Fruit fly (Drosophila melanogaster) whole organism, embryonic: ENCODE data around the gene Ctns.
A peak's percentile ranks its signal among the peaks of the same experiment; 100 is the strongest.

Experiments
- Awh ChIP-seq: fragments of 200-800 bp; sonication (Bioruptor generic); IDR thresholded peaks from 2 replicates; pipeline ENCODE4, ENCODE4 v1.3.6; 2022; ENCODE audit warnings: missing biosample characterization, missing genetic modification characterization
- CG10274 ChIP-seq: fragments of 200-800 bp; sonication (Bioruptor generic); optimal IDR thresholded peaks from 3 replicates; lab custom pipeline; 2017; ENCODE audit warnings: missing biosample characterization, mild to moderate bottlenecking, missing genetic modification characterization
- CG12104 ChIP-seq: fragments of 200-800 bp; sonication (Bioruptor generic); optimal IDR thresholded peaks from 3 replicates; lab custom pipeline; 2016; ENCODE audit warnings: missing biosample characterization, missing genetic modification characterization
- CG12299 ChIP-seq: fragments of 200-800 bp; sonication (Bioruptor generic); optimal IDR thresholded peaks from 2 replicates; lab custom pipeline; 2018; ENCODE audit warnings: missing biosample characterization, mild to moderate bottlenecking, missing genetic modification characterization
- CG13296 ChIP-seq: fragments of 200-800 bp; sonication (Bioruptor generic); optimal IDR thresholded peaks from 3 replicates; lab custom pipeline; 2018; ENCODE audit warnings: missing biosample characterization, mild to moderate bottlenecking, missing genetic modification characterization
- CG16813 ChIP-seq: fragments of 200-800 bp; sonication (Bioruptor generic); IDR thresholded peaks from 3 replicates; pipeline ENCODE4 v1.3.6; 2022; ENCODE audit warnings: missing biosample characterization, missing genetic modification characterization; ENCODE audit not compliant: partially characterized antibody
- CG17385 ChIP-seq: fragments of 200-800 bp; sonication (Bioruptor generic); optimal IDR thresholded peaks from 3 replicates; lab custom pipeline; 2018; ENCODE audit warnings: missing biosample characterization, mild to moderate bottlenecking, missing genetic modification characterization
- CG2199 ChIP-seq: fragments of 200-800 bp; sonication (Bioruptor generic); IDR thresholded peaks from 3 replicates; pipeline ENCODE4 v1.3.6; 2022; ENCODE audit warnings: missing biosample characterization, missing genetic modification characterization
- CG30020 ChIP-seq: fragments of 200-800 bp; optimal IDR thresholded peaks from 2 replicates; lab custom pipeline; 2019; ENCODE audit warnings: missing biosample characterization, mild to moderate bottlenecking, missing genetic modification characterization, moderate library complexity
- CG32532 ChIP-seq: fragments of 200-800 bp; sonication (Bioruptor generic); IDR thresholded peaks from 2 replicates; pipeline ENCODE4 v1.3.6; 2022; ENCODE audit warnings: missing biosample characterization, missing genetic modification characterization
- CG3847 ChIP-seq: fragments of 200-800 bp; sonication (Bioruptor generic); IDR thresholded peaks from 2 replicates; pipeline ENCODE4 v1.3.6; 2022; ENCODE audit warnings: missing biosample characterization, missing genetic modification characterization
- CG4328 ChIP-seq: fragments of 200-800 bp; sonication (Bioruptor generic); optimal IDR thresholded peaks from 3 replicates; lab custom pipeline; 2017; ENCODE audit warnings: missing biosample characterization, missing genetic modification reagents, missing genetic modification characterization
- CG4730 ChIP-seq: fragments of 200-800 bp; sonication (Bioruptor generic); IDR thresholded peaks from 2 replicates; pipeline ENCODE4 v1.3.6; 2022; ENCODE audit warnings: missing biosample characterization, missing genetic modification characterization
- CG7928 ChIP-seq: fragments of 200-800 bp; sonication (Bioruptor generic); optimal IDR thresholded peaks from 2 replicates; lab custom pipeline; 2017; ENCODE audit warnings: missing biosample characterization, mild to moderate bottlenecking, missing genetic modification characterization
- CG8359 ChIP-seq: fragments of 200-800 bp; sonication (Bioruptor generic); optimal IDR thresholded peaks from 2 replicates; lab custom pipeline; 2017; ENCODE audit warnings: missing biosample characterization, mild to moderate bottlenecking, missing genetic modification characterization, borderline replicate concordance
- CG8478 ChIP-seq: fragments of >200 bp; optimal IDR thresholded peaks from 2 replicates; lab custom pipeline; 2018
- CG9727 ChIP-seq: fragments of 200-800 bp; sonication (Bioruptor generic); optimal IDR thresholded peaks from 3 replicates; lab custom pipeline; 2017; ENCODE audit warnings: missing biosample characterization, mild to moderate bottlenecking, missing genetic modification characterization
- CG9932 ChIP-seq: fragments of 200-800 bp; sonication (Bioruptor generic); IDR thresholded peaks from 2 replicates; pipeline ENCODE4 v1.3.6; 2022; ENCODE audit warnings: missing biosample characterization, missing genetic modification characterization
- D19B ChIP-seq: fragments of 200-800 bp; sonication (Bioruptor generic); optimal IDR thresholded peaks from 2 replicates; lab custom pipeline; 2017; ENCODE audit warnings: missing biosample characterization, mild to moderate bottlenecking, missing genetic modification characterization
- Dip2 ChIP-seq: fragments of 200-800 bp; sonication (Bioruptor generic); IDR thresholded peaks from 2 replicates; pipeline ENCODE4 v1.3.6; 2022; ENCODE audit warnings: missing biosample characterization, missing genetic modification characterization
- Eip74EF ChIP-seq, 2 experiments: fragments of 200-800 bp in 1 of 2; fragments of >200 bp in 1 of 2; sonication (Bioruptor generic) in 1 of 2; optimal IDR thresholded peaks; 2 replicates each; lab custom pipeline; 2017 to 2019; ENCODE audit warnings: missing biosample characterization in 2 of 2, missing genetic modification characterization in 2 of 2, mild to moderate bottlenecking in 1 of 2, moderate library complexity in 1 of 2
- HLH54F ChIP-seq: fragments of 200-800 bp; sonication (Bioruptor generic); optimal IDR thresholded peaks from 3 replicates; lab custom pipeline; 2016; ENCODE audit warnings: missing biosample characterization, missing genetic modification characterization
- Hey ChIP-seq: fragments of 200-800 bp; sonication (Bioruptor generic); optimal IDR thresholded peaks from 3 replicates; lab custom pipeline; 2018; ENCODE audit warnings: missing biosample characterization, mild to moderate bottlenecking, missing genetic modification characterization
- Lpt ChIP-seq: fragments of >200 bp; optimal IDR thresholded peaks from 2 replicates; lab custom pipeline; 2018; ENCODE audit warnings: missing biosample characterization, missing genetic modification characterization
- MBD-R2 ChIP-seq: fragments of 200-800 bp; sonication (Bioruptor generic); IDR thresholded peaks from 2 replicates; pipeline ENCODE4 v1.3.6; 2022; ENCODE audit warnings: missing biosample characterization, missing genetic modification characterization
- MESR4 ChIP-seq: fragments of 200-800 bp; sonication (Bioruptor generic); optimal IDR thresholded peaks from 2 replicates; lab custom pipeline; 2018; ENCODE audit warnings: missing biosample characterization, mild to moderate bottlenecking, missing genetic modification characterization, moderate library complexity
- Med ChIP-seq: fragments of 200-800 bp; sonication (Bioruptor generic); peaks from one replicate; lab custom pipeline; 2016; ENCODE audit warnings: missing biosample characterization, missing genetic modification characterization, mild to moderate bottlenecking, inconsistent platforms, moderate library complexity
- NK7.1 ChIP-seq: fragments of 200-800 bp; sonication (Bioruptor generic); optimal IDR thresholded peaks from 3 replicates; lab custom pipeline; 2016; ENCODE audit warnings: missing biosample characterization, missing genetic modification characterization
- Ssrp ChIP-seq: fragments of 200-800 bp; sonication (Bioruptor generic); optimal IDR thresholded peaks from 2 replicates; lab custom pipeline; 2018; ENCODE audit warnings: missing biosample characterization, mild to moderate bottlenecking, missing genetic modification characterization, moderate library complexity
- ara ChIP-seq: fragments of 200-800 bp; sonication (Bioruptor generic); IDR thresholded peaks from 2 replicates; pipeline ENCODE4 v1.3.6; 2022; ENCODE audit warnings: missing biosample characterization, missing genetic modification characterization
- cad ChIP-seq: fragments of >200 bp; optimal IDR thresholded peaks from 2 replicates; lab custom pipeline; 2017; ENCODE audit warnings: missing biosample characterization, missing genetic modification characterization
- cas ChIP-seq: fragments of 200-800 bp; sonication (Bioruptor generic); IDR thresholded peaks from 2 replicates; pipeline ENCODE4 v1.3.6; 2022; ENCODE audit warnings: missing biosample characterization, missing genetic modification characterization
- caup ChIP-seq: fragments of 200-800 bp; sonication (Bioruptor generic); optimal IDR thresholded peaks from 3 replicates; lab custom pipeline; 2017; ENCODE audit warnings: missing biosample characterization, mild to moderate bottlenecking, missing genetic modification characterization, moderate library complexity; ENCODE audit not compliant: severe bottlenecking
- crc ChIP-seq: fragments of 200-800 bp; sonication (Bioruptor generic); optimal IDR thresholded peaks from 2 replicates; lab custom pipeline; 2016; ENCODE audit warnings: missing biosample characterization, missing genetic modification characterization
- crp ChIP-seq, 2 experiments: fragments of 200-800 bp; sonication (Bioruptor generic); optimal IDR thresholded peaks; 2 replicates in 1 of 2; 3 replicates in 1 of 2; lab custom pipeline; 2017; ENCODE audit warnings: missing biosample characterization in 2 of 2, missing genetic modification characterization in 2 of 2, mild to moderate bottlenecking in 1 of 2, moderate library complexity in 1 of 2
- dm ChIP-seq: fragments of 200-800 bp; sonication (Bioruptor generic); optimal IDR thresholded peaks from 3 replicates; lab custom pipeline; 2016; ENCODE audit warnings: missing biosample characterization, missing genetic modification characterization
- dmrt99B ChIP-seq: fragments of 200-800 bp; sonication (Bioruptor generic); optimal IDR thresholded peaks from 2 replicates; lab custom pipeline; 2018; ENCODE audit warnings: missing biosample characterization, mild to moderate bottlenecking, missing genetic modification characterization, moderate library complexity
- grn ChIP-seq: fragments of 200-800 bp; sonication (Bioruptor generic); optimal IDR thresholded peaks from 3 replicates; lab custom pipeline; 2017; ENCODE audit warnings: missing biosample characterization, missing genetic modification characterization
- gro ChIP-seq: fragments of 200-800 bp; sonication (Bioruptor generic); optimal IDR thresholded peaks from 2 replicates; lab custom pipeline; 2016; ENCODE audit warnings: missing biosample characterization, missing genetic modification characterization
- gsb ChIP-seq: fragments of 200-800 bp; sonication (Bioruptor generic); IDR thresholded peaks from 2 replicates; pipeline ENCODE4 v1.3.6; 2022; ENCODE audit warnings: missing biosample characterization, missing genetic modification characterization
- kah ChIP-seq: fragments of 200-800 bp; sonication (Bioruptor generic); optimal IDR thresholded peaks from 2 replicates; lab custom pipeline; 2018; ENCODE audit warnings: missing biosample characterization, mild to moderate bottlenecking, missing genetic modification characterization
- klu ChIP-seq: fragments of 200-800 bp; sonication (Bioruptor generic); IDR thresholded peaks from 2 replicates; pipeline ENCODE4 v1.3.6; 2022; ENCODE audit warnings: missing biosample characterization, missing genetic modification characterization
- otp ChIP-seq: fragments of 200-800 bp; sonication (Bioruptor generic); IDR thresholded peaks from 3 replicates; pipeline ENCODE4, ENCODE4 v1.3.6; 2022; ENCODE audit warnings: missing biosample characterization, missing genetic modification characterization
- rib ChIP-seq: fragments of 200-800 bp; sonication (Bioruptor generic); IDR thresholded peaks from 2 replicates; pipeline ENCODE4 v1.3.6; 2022; ENCODE audit warnings: missing biosample characterization, missing genetic modification characterization
- sna ChIP-seq: fragments of 200-800 bp; sonication (Bioruptor generic); IDR thresholded peaks from 2 replicates; pipeline ENCODE4 v1.3.6; 2022; ENCODE audit warnings: missing biosample characterization, missing genetic modification characterization; ENCODE audit not compliant: partially characterized antibody
- so ChIP-seq: fragments of 200-800 bp; sonication (Bioruptor generic); IDR thresholded peaks from 3 replicates; pipeline ENCODE4 v1.3.6; 2022; ENCODE audit warnings: missing biosample characterization, missing genetic modification characterization
- stwl ChIP-seq: fragments of 200-800 bp; sonication (Bioruptor generic); optimal IDR thresholded peaks from 3 replicates; lab custom pipeline; 2018; ENCODE audit warnings: missing biosample characterization, mild to moderate bottlenecking, missing genetic modification characterization, moderate library complexity
- tx ChIP-seq: fragments of 200-800 bp; sonication (Bioruptor generic); optimal IDR thresholded peaks from 2 replicates; lab custom pipeline; 2016; ENCODE audit warnings: missing biosample characterization, missing genetic modification characterization
- unpg ChIP-seq: fragments of 200-800 bp; sonication (Bioruptor generic); optimal IDR thresholded peaks from 3 replicates; lab custom pipeline; 2018; ENCODE audit warnings: missing biosample characterization, mild to moderate bottlenecking, missing genetic modification characterization, moderate library complexity
- wdn ChIP-seq: fragments of 200-800 bp; sonication (Bioruptor generic); IDR thresholded peaks from 2 replicates; pipeline ENCODE4 v1.3.6; 2022; ENCODE audit warnings: missing biosample characterization, missing genetic modification characterization
- wek ChIP-seq: fragments of 200-800 bp; sonication (Bioruptor generic); optimal IDR thresholded peaks from 3 replicates; lab custom pipeline; 2018; ENCODE audit warnings: missing biosample characterization, mild to moderate bottlenecking, missing genetic modification characterization, moderate library complexity
- z ChIP-seq: fragments of 200-800 bp; sonication (Bioruptor generic); IDR thresholded peaks from 3 replicates; pipeline ENCODE4 v1.3.6; 2022; ENCODE audit warnings: missing biosample characterization, missing genetic modification characterization

Gene Ctns

dm6 chr3R:23013482-23013881 lies 45.3 kb downstream of the Ctns start (continued):
- TF ChIP-seq CG8359 = no peak
- TF ChIP-seq Eip74EF (GFP tag; optimal IDR thresholded peaks at IDR 0.05; lab: Kevin White, UChicago) = peak in 1 of 2 experiments; percentile 52
- TF ChIP-seq dmrt99B (tag; lab: Kevin White, UChicago) = no peak
- no peak for TF ChIP-seq CG2199
- no peak for TF ChIP-seq ara (GFP tag; lab: Robert Waterston, UW)
- no peak for TF ChIP-seq otp (GFP tag; lab: Robert Waterston, UW)
- no peak for TF ChIP-seq Ssrp (tag; lab: Kevin White, UChicago)
- TF ChIP-seq z (GFP tag; lab: Robert Waterston, UW) = no peak
- TF ChIP-seq CG10274 (GFP tag; lab: Kevin White, UChicago) = no peak
- peak; percentile 26; the same call in 1 of the 2 replicates for TF ChIP-seq MBD-R2
- TF ChIP-seq cad = no peak
- TF ChIP-seq Hey = no peak
- TF ChIP-seq CG17385 (GFP tag; lab: Kevin White, UChicago) = no peak
- TF ChIP-seq CG4730 = no peak
- no peak for TF ChIP-seq CG4328 (GFP tag; lab: Kevin White, UChicago)
- no peak for TF ChIP-seq dm
- TF ChIP-seq klu (GFP tag; lab: Robert Waterston, UW) = no peak
- TF ChIP-seq cas (GFP tag; lab: Robert Waterston, UW) = no peak
- TF ChIP-seq CG3847 (GFP tag; lab: Robert Waterston, UW) = 0 out of 2 replicates have a peak, but pooled peaks have one; percentile 7
- TF ChIP-seq Dip2 = no peak
- TF ChIP-seq CG16813 (GFP tag; lab: Robert Waterston, UW) = 0 out of 3 replicates have a peak, but pooled peaks have one; percentile 16
- TF ChIP-seq crp (GFP tag; optimal IDR thresholded peaks at IDR 0.05; lab: Kevin White, UChicago) = no peak
- TF ChIP-seq CG9727 (GFP tag; lab: Kevin White, UChicago) = no peak
- TF ChIP-seq NK7.1 (GFP tag; lab: Kevin White, UChicago) = no peak
- TF ChIP-seq Lpt (GFP tag; lab: Kevin White, UChicago) = no peak
- no peak for TF ChIP-seq kah (GFP tag; lab: Kevin White, UChicago)
- TF ChIP-seq stwl (tag; lab: Kevin White, UChicago) = peak; percentile 6
- no peak for TF ChIP-seq CG9932 (GFP tag; lab: Robert Waterston, UW)
- peak; percentile 56 for TF ChIP-seq grn (GFP tag; lab: Kevin White, UChicago)
- peak; percentile 29 for TF ChIP-seq unpg
- no peak for TF ChIP-seq CG32532 (GFP tag; lab: Robert Waterston, UW)
- TF ChIP-seq HLH54F (GFP tag; lab: Kevin White, UChicago) = no peak
- TF ChIP-seq gsb (GFP tag; lab: Robert Waterston, UW) = no peak
- no peak for TF ChIP-seq Awh (GFP tag; lab: Robert Waterston, UW)
- TF ChIP-seq CG7928 (GFP tag; lab: Kevin White, UChicago) = no peak
- TF ChIP-seq CG13296 (GFP tag; lab: Kevin White, UChicago) = no peak
- TF ChIP-seq rib (GFP tag; lab: Robert Waterston, UW) = no peak
- no peak for TF ChIP-seq sna (GFP tag; lab: Robert Waterston, UW)
- TF ChIP-seq CG8478 (lab: Kevin White, UChicago) = no peak
- TF ChIP-seq wek = peak; percentile 45
- TF ChIP-seq CG12299 (tag; lab: Kevin White, UChicago) = no peak
- no peak for TF ChIP-seq gro (GFP tag; lab: Kevin White, UChicago)
- TF ChIP-seq Med = peak; percentile 72
- no peak for TF ChIP-seq CG12104 (GFP tag; lab: Kevin White, UChicago)
- TF ChIP-seq MESR4 = no peak
- TF ChIP-seq crc (GFP tag; lab: Kevin White, UChicago) = no peak
- no peak for TF ChIP-seq tx (GFP tag; lab: Kevin White, UChicago)
- no peak for TF ChIP-seq wdn (GFP tag; lab: Robert Waterston, UW)
- TF ChIP-seq CG30020 (tag; lab: Kevin White, UChicago) = no peak
- no peak for TF ChIP-seq D19B (GFP tag; lab: Kevin White, UChicago)
- no peak for TF ChIP-seq so (GFP tag; lab: Robert Waterston, UW)
- no peak for TF ChIP-seq caup (GFP tag; lab: Kevin White, UChicago)
